Worm (Caenorhabditis elegans) whole organism, late embryonic: ENCODE measurements around the gene nhr-17.

Experiments
- C38D4.7 ChIP-seq: fragments of 200-800 bp; sonication (Bioruptor generic); optimal IDR thresholded peaks from 2 replicates; lab custom pipeline; 2018; ENCODE audit warnings: mild to moderate bottlenecking, missing genetic modification characterization, moderate library complexity, missing compliant biosample characterization
- F13H6.1 ChIP-seq: sonication (generic microtip); optimal IDR thresholded peaks from 2 replicates; lab custom pipeline; 2016; ENCODE audit warnings: missing genetic modification characterization, missing compliant biosample characterization
- T23F11.4 ChIP-seq: fragments of 200-800 bp; sonication (Bioruptor generic); optimal IDR thresholded peaks from 2 replicates; lab custom pipeline; 2018; ENCODE audit warnings: mild to moderate bottlenecking, missing genetic modification characterization, missing compliant biosample characterization
- Y22D7AL.16 ChIP-seq: sonication (generic microtip); optimal IDR thresholded peaks from 2 replicates; lab custom pipeline; 2016; ENCODE audit warnings: missing genetic modification characterization, missing compliant biosample characterization
- ama-1 ChIP-seq: fragments of 150-350 bp; optimal IDR thresholded peaks from 2 replicates; lab custom pipeline; 2014
- ceh-14 ChIP-seq: sonication (generic microtip); optimal IDR thresholded peaks from 2 replicates; lab custom pipeline; 2016; ENCODE audit warnings: missing genotype, missing genetic modification characterization, missing compliant biosample characterization
- ceh-22 ChIP-seq: sonication (generic microtip); optimal IDR thresholded peaks from 2 replicates; lab custom pipeline; 2017; ENCODE audit warnings: missing biosample characterization, missing genetic modification characterization
- ceh-30 ChIP-seq: fragments of 150-350 bp; optimal IDR thresholded peaks from 2 replicates; lab custom pipeline; 2014; ENCODE audit warnings: missing biosample characterization, missing genetic modification characterization
- ceh-31 ChIP-seq: sonication (generic microtip); optimal IDR thresholded peaks from 2 replicates; lab custom pipeline; 2016; ENCODE audit warnings: missing genetic modification characterization, missing compliant biosample characterization
- ceh-48 ChIP-seq: sonication (generic microtip); optimal IDR thresholded peaks from 2 replicates; lab custom pipeline; 2016; ENCODE audit warnings: missing genetic modification characterization, inconsistent platforms, missing compliant biosample characterization
- ceh-9 ChIP-seq: sonication (generic microtip); optimal IDR thresholded peaks from 2 replicates; lab custom pipeline; 2016; ENCODE audit warnings: mild to moderate bottlenecking, missing genetic modification characterization, inconsistent platforms, missing compliant biosample characterization
- che-1 ChIP-seq: sonication (generic microtip); optimal IDR thresholded peaks from 2 replicates; lab custom pipeline; 2016; ENCODE audit warnings: mild to moderate bottlenecking, missing genetic modification characterization, missing compliant biosample characterization
- dmd-4 ChIP-seq: sonication (generic microtip); optimal IDR thresholded peaks from 2 replicates; lab custom pipeline; 2016; ENCODE audit warnings: borderline replicate concordance, missing genetic modification characterization, missing compliant biosample characterization
- elt-2 ChIP-seq: sonication (generic microtip); optimal IDR thresholded peaks from 2 replicates; lab custom pipeline; 2016; ENCODE audit warnings: missing genetic modification reagents, missing genetic modification characterization, missing compliant biosample characterization
- ets-4 ChIP-seq: sonication (generic microtip); optimal IDR thresholded peaks from 2 replicates; lab custom pipeline; 2016; ENCODE audit warnings: missing genetic modification characterization, missing compliant biosample characterization
- fax-1 ChIP-seq: sonication (generic microtip); optimal IDR thresholded peaks from 2 replicates; lab custom pipeline; 2016; ENCODE audit warnings: missing genotype, missing genetic modification characterization, missing compliant biosample characterization
- fkh-6 ChIP-seq: sonication (generic microtip); optimal IDR thresholded peaks from 2 replicates; lab custom pipeline; 2016; ENCODE audit warnings: missing genetic modification characterization, missing compliant biosample characterization
- gmeb-2 ChIP-seq: sonication (generic microtip); optimal IDR thresholded peaks from 2 replicates; lab custom pipeline; 2016; ENCODE audit warnings: missing genetic modification characterization, inconsistent platforms, missing compliant biosample characterization
- hlh-13 ChIP-seq: fragments of 200-800 bp; sonication (Bioruptor generic); optimal IDR thresholded peaks from 2 replicates; lab custom pipeline; 2018; ENCODE audit warnings: mild to moderate bottlenecking, missing genetic modification characterization, missing compliant biosample characterization
- hlh-15 ChIP-seq: sonication (generic microtip); optimal IDR thresholded peaks from 2 replicates; lab custom pipeline; 2016; ENCODE audit warnings: missing genetic modification characterization, missing compliant biosample characterization
- lim-6 ChIP-seq: sonication (generic microtip); optimal IDR thresholded peaks from 2 replicates; lab custom pipeline; 2016; ENCODE audit warnings: missing genetic modification characterization, missing compliant biosample characterization
- madf-2 ChIP-seq: sonication (generic microtip); optimal IDR thresholded peaks from 2 replicates; lab custom pipeline; 2017; ENCODE audit warnings: missing genetic modification characterization, missing compliant biosample characterization
- nfya-1 ChIP-seq: sonication (generic microtip); optimal IDR thresholded peaks from 2 replicates; lab custom pipeline; 2017; ENCODE audit warnings: missing genetic modification characterization, mild to moderate bottlenecking, missing compliant biosample characterization, antibody characterized with exemption, moderate library complexity
- nhr-11 ChIP-seq: fragments of 150-350 bp; optimal IDR thresholded peaks from 2 replicates; lab custom pipeline; 2014; ENCODE audit warnings: missing biosample characterization, missing genetic modification characterization
- nhr-232 ChIP-seq: sonication (generic microtip); optimal IDR thresholded peaks from 2 replicates; lab custom pipeline; 2016; ENCODE audit warnings: missing genetic modification characterization, missing compliant biosample characterization
- npax-4 ChIP-seq: sonication (generic microtip); optimal IDR thresholded peaks from 2 replicates; lab custom pipeline; 2016; ENCODE audit warnings: missing genetic modification characterization, missing compliant biosample characterization
- odd-2 ChIP-seq: sonication (generic microtip); optimal IDR thresholded peaks from 2 replicates; lab custom pipeline; 2017; ENCODE audit warnings: antibody characterized with exemption, mild to moderate bottlenecking, missing genetic modification characterization, missing compliant biosample characterization
- pha-4 ChIP-seq: fragments of 150-350 bp; optimal IDR thresholded peaks from 2 replicates; lab custom pipeline; 2018; ENCODE audit warnings: missing biosample characterization, missing genetic modification reagents, missing genetic modification characterization
- rnt-1 ChIP-seq: sonication (generic microtip); optimal IDR thresholded peaks from 2 replicates; lab custom pipeline; 2016; ENCODE audit warnings: missing genetic modification characterization, missing compliant biosample characterization
- sox-2 ChIP-seq: fragments of 200-800 bp; sonication (Bioruptor generic); IDR thresholded peaks from 2 replicates; pipeline ENCODE4 v1.3.6; 2022; ENCODE audit warnings: missing genetic modification reagents, missing genetic modification characterization, missing compliant biosample characterization
- tbx-2 ChIP-seq: sonication (generic microtip); optimal IDR thresholded peaks from 2 replicates; lab custom pipeline; 2016; ENCODE audit warnings: missing genetic modification characterization, missing compliant biosample characterization
- tbx-7 ChIP-seq: sonication (generic microtip); optimal IDR thresholded peaks from 2 replicates; lab custom pipeline; 2016; ENCODE audit warnings: missing genotype, missing genetic modification characterization, missing compliant biosample characterization
- ztf-16 ChIP-seq: sonication (generic microtip); optimal IDR thresholded peaks from 2 replicates; lab custom pipeline; 2017; ENCODE audit warnings: missing genetic modification characterization, missing compliant biosample characterization

Gene nhr-17

DNA sequence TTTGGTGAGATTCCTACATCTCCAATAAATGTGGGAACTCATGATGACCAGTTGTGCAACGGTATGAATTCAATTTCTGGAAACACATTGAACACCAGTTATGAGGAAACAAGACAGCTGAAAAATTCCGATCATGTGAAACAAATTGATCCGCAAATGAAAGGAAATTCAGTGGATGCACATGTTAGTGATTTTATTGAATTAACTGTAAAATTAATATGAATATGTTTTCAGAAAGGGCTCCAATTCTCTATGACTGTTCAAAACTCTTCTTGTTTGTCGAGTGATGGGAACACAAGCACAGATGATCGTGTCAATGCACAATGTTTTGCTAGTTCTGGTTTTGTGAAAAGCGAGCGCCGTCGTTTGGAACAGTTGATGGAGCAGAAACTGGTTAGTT, 47.3 kb downstream of the nhr-17 start:
- TF ChIP-seq ztf-16 (tag; lab: Kevin White, UChicago) (no peak), tbx-7 (no peak), hlh-13 (GFP tag; lab: Kevin White, UChicago) (no peak), fkh-6 (tag; lab: Kevin White, UChicago) (no peak), hlh-15 (tag; lab: Kevin White, UChicago) (no peak), lim-6 (tag; lab: Kevin White, UChicago) (no peak), madf-2 (tag; lab: Kevin White, UChicago) (no peak), T23F11.4 (no peak), F13H6.1 (tag; lab: Kevin White, UChicago) (no peak), elt-2 (tag; lab: Kevin White, UChicago) (no peak), ets-4 (tag; lab: Kevin White, UChicago) (no peak), rnt-1 (no peak), nfya-1 (tag; lab: Kevin White, UChicago) (no peak), ama-1 (no peak), che-1 (no peak), ceh-30 (tag; lab: Kevin White, UChicago) (no peak), ceh-9 (tag; lab: Kevin White, UChicago) (no peak)

DNA sequence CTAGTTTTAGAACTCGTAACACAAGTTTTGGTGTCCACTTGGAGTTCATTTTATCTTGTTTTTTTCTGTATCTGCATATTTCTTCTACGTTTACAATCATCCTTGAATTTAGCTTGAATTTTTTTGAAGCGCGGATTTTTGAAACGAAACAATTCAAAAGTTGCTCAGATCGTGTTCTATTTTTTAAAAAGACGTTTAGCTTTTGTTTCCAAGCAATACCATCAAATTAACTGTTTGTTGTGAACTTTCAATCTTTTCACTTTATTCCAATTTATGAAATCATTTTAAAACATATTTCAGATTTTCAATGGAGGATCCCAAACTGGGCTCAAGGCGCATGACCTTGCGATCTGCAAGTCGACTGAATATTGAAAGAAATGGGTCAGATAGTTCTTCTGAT, 48.5 kb downstream of the nhr-17 start, which contains the start of gene R09A8.2:
Gene R09A8.2 (plus strand): TSS at position 301 of the 400 bp plus-strand sequence.
- TF ChIP-seq ceh-22 (tag; lab: Kevin White, UChicago) (no peak), ceh-31 (no peak), tbx-2 (no peak), odd-2 (tag; lab: Kevin White, UChicago) (no peak), nhr-11 (tag; lab: Kevin White, UChicago) (no peak), pha-4 (no peak)
- TF ChIP-seq, all 69 proteins: peak for 0

DNA sequence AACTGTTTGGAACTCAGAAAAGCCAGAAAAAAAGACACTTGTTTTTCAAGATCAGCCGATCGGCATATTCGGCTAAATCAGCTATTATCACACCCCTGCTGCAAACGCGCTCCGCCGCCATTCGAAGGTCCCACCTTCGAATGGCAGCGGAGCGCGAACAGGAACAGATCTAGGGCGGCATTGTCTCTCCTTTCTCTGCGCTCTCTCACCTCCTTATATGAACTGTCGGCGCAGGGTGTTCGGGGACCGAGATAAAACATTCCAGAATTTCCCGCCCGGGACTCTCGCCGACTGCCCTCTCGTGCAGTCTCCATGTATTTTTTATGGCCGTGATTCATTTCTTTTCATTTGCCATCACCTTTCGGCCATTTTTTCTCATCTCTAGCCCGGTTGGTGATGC, 49.2 kb downstream of the nhr-17 start:
- TF ChIP-seq Y22D7AL.16 = no peak
- TF ChIP-seq ceh-30 (tag; lab: Kevin White, UChicago) = no peak
- TF ChIP-seq npax-4 (tag; lab: Kevin White, UChicago) = no peak
- TF ChIP-seq nhr-232 (tag; lab: Kevin White, UChicago) = no peak
- no peak for TF ChIP-seq sox-2 (GFP tag; lab: Robert Waterston, UW)
- TF ChIP-seq C38D4.7 (GFP tag; lab: Kevin White, UChicago) = no peak
- no peak for TF ChIP-seq hlh-15 (tag; lab: Kevin White, UChicago)
- TF ChIP-seq fax-1 = no peak
- no peak for TF ChIP-seq gmeb-2 (tag; lab: Kevin White, UChicago)
- TF ChIP-seq elt-2 (tag; lab: Kevin White, UChicago) = no peak
- no peak for TF ChIP-seq fkh-6 (tag; lab: Kevin White, UChicago)
- TF ChIP-seq ceh-48 (tag; lab: Kevin White, UChicago) = no peak
- TF ChIP-seq pha-4 = no peak
- TF ChIP-seq hlh-13 (GFP tag; lab: Kevin White, UChicago) = no peak
- no peak for TF ChIP-seq ceh-14 (tag; lab: Kevin White, UChicago)
- no peak for TF ChIP-seq dmd-4 (tag; lab: Kevin White, UChicago)
